Worm (Caenorhabditis elegans) whole organism, late embryonic: ENCODE results near the gene ZC155.4.

ENCODE experiments used
- ceh-31 ChIP-seq: sonication (generic microtip); optimal IDR thresholded peaks from 2 replicates; lab custom pipeline; 2016; ENCODE audit warnings: missing genetic modification characterization, missing compliant biosample characterization
- elt-4 ChIP-seq: sonication (generic microtip); optimal IDR thresholded peaks from 2 replicates; lab custom pipeline; 2016; ENCODE audit warnings: missing genetic modification characterization, missing compliant biosample characterization
- hlh-6 ChIP-seq: sonication (generic microtip); optimal IDR thresholded peaks from 2 replicates; lab custom pipeline; 2016; ENCODE audit warnings: missing genotype, missing genetic modification characterization, missing compliant biosample characterization
- pha-4 ChIP-seq: fragments of 150-350 bp; optimal IDR thresholded peaks from 2 replicates; lab custom pipeline; 2018; ENCODE audit warnings: missing biosample characterization, missing genetic modification reagents, missing genetic modification characterization
- unc-86 ChIP-seq: sonication (generic microtip); optimal IDR thresholded peaks from 2 replicates; lab custom pipeline; 2016; ENCODE audit warnings: missing genetic modification characterization, missing compliant biosample characterization

DNA sequence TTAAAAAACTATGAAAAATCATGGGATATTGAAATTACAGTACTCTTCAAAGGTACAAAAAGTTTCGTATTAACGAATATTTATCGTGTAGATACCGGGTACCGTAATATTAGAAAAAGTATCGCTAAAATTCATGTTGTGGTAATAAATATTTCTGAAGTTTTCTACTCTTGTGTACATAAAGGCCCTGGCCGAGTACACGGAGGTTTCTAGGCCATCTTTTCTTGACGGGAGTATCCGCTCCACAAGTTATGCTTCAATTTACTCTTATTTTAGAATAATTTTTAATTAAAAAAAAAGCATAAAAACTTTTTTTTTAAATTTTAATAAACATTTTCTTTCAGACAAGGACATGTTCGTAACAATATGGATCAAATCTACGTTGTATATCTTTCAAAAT, 17.9 kb upstream of the ZC155.4 start:
- TF ChIP-seq unc-86 (tag; lab: Kevin White, UChicago), result no peak
- TF ChIP-seq elt-4 (tag; lab: Kevin White, UChicago), result no peak
- no peak for TF ChIP-seq ceh-31
- no peak for TF ChIP-seq pha-4 (tag; lab: Kevin White, UChicago)
- no peak for TF ChIP-seq hlh-6 (tag; lab: Kevin White, UChicago)
